Worm (Caenorhabditis elegans) whole organism, L4/young adult: Measurements from ENCODE around the gene nep-11.

ENCODE experiments used
- W03F9.2 ChIP-seq: fragments of 150-350 bp; optimal IDR thresholded peaks from 2 replicates; lab custom pipeline; 2014; ENCODE audit warnings: missing biosample characterization, missing genetic modification characterization
- him-1 ChIP-seq: sonication (generic microtip); optimal IDR thresholded peaks from 2 replicates; lab custom pipeline; 2016; ENCODE audit warnings: missing genotype, missing genetic modification reagents, missing genetic modification characterization, missing compliant biosample characterization

DNA sequence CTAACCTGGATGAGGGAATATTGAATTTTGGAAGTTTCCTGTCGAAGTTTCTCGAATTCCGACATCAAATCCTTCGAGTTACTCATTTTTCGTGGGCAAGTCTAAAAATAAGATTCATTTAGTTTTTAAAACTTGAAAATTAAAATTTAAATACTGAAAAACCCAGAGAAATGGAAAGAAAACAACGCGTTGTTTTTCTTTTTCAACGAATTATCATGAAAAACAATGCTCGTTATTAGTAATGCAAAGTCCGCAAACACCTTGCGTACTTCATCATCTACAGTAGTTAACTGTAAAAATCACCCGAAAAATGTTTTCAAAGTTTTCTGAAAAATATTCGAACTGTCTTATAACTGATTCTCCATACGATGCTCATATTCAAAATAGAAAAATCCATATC is 18.9 kb upstream of the nep-11 start, which contains the start of gene C16C8.4:
- TF ChIP-seq W03F9.2 (tag; lab: Kevin White, UChicago) (no peak), him-1 (tag; lab: Kevin White, UChicago) (no peak)
